Worm (Caenorhabditis elegans): ENCODE measurements around the gene E03H12.5.

Gene E03H12.5

ce11 chrIV:4934103-4934502 lies 42.9 kb upstream of the E03H12.5 start, which contains the start of gene str-153:
TSS of gene str-153 (plus strand) at chrIV:4934403.
- TF ChIP-seq dmd-9 (GFP tag; IDR thresholded peaks at IDR 0.05) (no peak), lsy-2 (tag; optimal IDR thresholded peaks at IDR 0.05) (no peak), unc-62 (GFP tag; optimal IDR thresholded peaks at IDR 0.05 in 1 of 2) (peak in 1 of 2 experiments; percentile 4), unc-62 (tag; optimal IDR thresholded peaks at IDR 0.05) (no peak), daf-16 (GFP tag; optimal IDR thresholded peaks at IDR 0.05) (no peak), daf-16 (tag; optimal IDR thresholded peaks at IDR 0.05) (no peak), ceh-62 (tag; optimal IDR thresholded peaks at IDR 0.05) (no peak), nhr-28 (tag; optimal IDR thresholded peaks at IDR 0.05) (no peak), Y75B8A.6 (GFP tag; IDR thresholded peaks at IDR 0.05) (no peak)

ce11 chrIV:4937647-4938046 lies 39.4 kb upstream of the E03H12.5 start, which contains the start of gene fbxa-86:
TSS of gene fbxa-86 (minus strand) at chrIV:4938013.
- TF ChIP-seq unc-39 (tag; optimal IDR thresholded peaks at IDR 0.05) = no peak
- peak in 1 of 2 experiments; percentile 7 for TF ChIP-seq unc-62 (GFP tag; optimal IDR thresholded peaks at IDR 0.05 in 1 of 2)
- TF ChIP-seq unc-62 (tag; optimal IDR thresholded peaks at IDR 0.05) = no peak
- peak; percentile 9 for TF ChIP-seq pqm-1 (tag; optimal IDR thresholded peaks at IDR 0.05)

DNA sequence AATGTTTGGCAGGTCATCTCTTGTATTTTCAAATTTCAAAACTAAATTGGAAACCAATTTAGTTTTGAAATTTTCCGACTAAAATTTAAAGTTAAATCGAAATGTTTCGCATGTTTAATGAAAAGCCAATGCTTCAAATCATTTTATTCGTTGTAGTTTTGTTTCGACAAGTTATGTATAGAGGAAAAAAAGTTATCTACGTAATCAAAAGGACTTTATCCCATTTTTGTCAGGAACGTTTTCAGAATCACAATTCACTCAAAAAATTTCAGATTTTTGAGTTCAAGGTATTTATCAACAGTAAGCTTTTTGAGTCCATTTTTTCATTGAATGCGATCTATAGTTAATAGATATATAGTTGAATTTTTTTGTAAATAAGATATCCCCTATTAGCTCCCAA lies 38.4 kb upstream of the E03H12.5 start, which contains the start of gene str-168:
Gene str-168, plus strand, starts transcription at position 301 of the 400 bp plus-strand sequence.
- TF ChIP-seq hif-1 (tag; optimal IDR thresholded peaks at IDR 0.05) (no peak), hlh-11 (tag; optimal IDR thresholded peaks at IDR 0.05) (no peak), dmd-6 (GFP tag; IDR thresholded peaks at IDR 0.05) (no peak), zip-2 (tag; optimal IDR thresholded peaks at IDR 0.05) (no peak), Y48G9A.11 (GFP tag; IDR thresholded peaks at IDR 0.05) (no peak), pqm-1 (tag; optimal IDR thresholded peaks at IDR 0.05) (no peak), nhr-237 (tag; optimal IDR thresholded peaks at IDR 0.05) (no peak), jun-1 (tag; optimal IDR thresholded peaks at IDR 0.05) (no peak)

ce11 chrIV:4941681-4942080 lies 35.3 kb upstream of the E03H12.5 start, which contains the start of gene Y9C9A.5:
TSS of gene Y9C9A.5 (plus strand) at chrIV:4941981.
- TF ChIP-seq jun-1 (tag; optimal IDR thresholded peaks at IDR 0.05) = no peak
- no peak for TF ChIP-seq daf-8 (GFP tag; IDR thresholded peaks at IDR 0.05)
- TF ChIP-seq mdt-29 (GFP tag; IDR thresholded peaks at IDR 0.05) = no peak
- no peak for TF ChIP-seq snpc-4 (tag; optimal IDR thresholded peaks at IDR 0.05)
- TF ChIP-seq daf-16 (GFP tag; optimal IDR thresholded peaks at IDR 0.05) = no peak
- TF ChIP-seq daf-16 (tag; optimal IDR thresholded peaks at IDR 0.05) = no peak
- TF ChIP-seq hlh-30 (tag; optimal IDR thresholded peaks at IDR 0.05; ENCODE audit: insufficient read depth) = no peak
- no peak for TF ChIP-seq F44E2.7 (GFP tag; IDR thresholded peaks at IDR 0.05)
- no peak for TF ChIP-seq T26A8.4 (GFP tag; IDR thresholded peaks at IDR 0.05)
- no peak for TF ChIP-seq skn-1 (tag; optimal IDR thresholded peaks at IDR 0.05)

ce11 chrIV:4945771-4946170 lies 31.3 kb upstream of the E03H12.5 start, which contains the start of gene str-169:
TSS of gene str-169 (plus strand) at chrIV:4946071.
- TF ChIP-seq daf-12 (tag; optimal IDR thresholded peaks at IDR 0.05) = no peak
- TF ChIP-seq ceh-62 (tag; optimal IDR thresholded peaks at IDR 0.05) = no peak
- TF ChIP-seq nhr-28 (tag; optimal IDR thresholded peaks at IDR 0.05) = no peak
- no peak for TF ChIP-seq mdt-29 (GFP tag; IDR thresholded peaks at IDR 0.05)
- no peak for TF ChIP-seq egl-43 (GFP tag; IDR thresholded peaks at IDR 0.05)
- TF ChIP-seq mdl-1 (tag; optimal IDR thresholded peaks at IDR 0.05) = no peak
- no peak for TF ChIP-seq ceh-20 (GFP tag; IDR thresholded peaks at IDR 0.05)
- no peak for TF ChIP-seq nhr-42 (GFP tag; IDR thresholded peaks at IDR 0.05)
- TF ChIP-seq dmd-8 (GFP tag; IDR thresholded peaks at IDR 0.05) = no peak
- no peak for TF ChIP-seq hif-1 (tag; optimal IDR thresholded peaks at IDR 0.05)
- no peak for TF ChIP-seq hmg-1.1 (GFP tag; IDR thresholded peaks at IDR 0.05)
- TF ChIP-seq ctbp-1 (GFP tag; IDR thresholded peaks at IDR 0.05) = no peak
- TF ChIP-seq zag-1 (tag; optimal IDR thresholded peaks at IDR 0.05) = no peak
